Worm (Caenorhabditis elegans): ENCODE data around the gene cest-9.1.

DNA sequence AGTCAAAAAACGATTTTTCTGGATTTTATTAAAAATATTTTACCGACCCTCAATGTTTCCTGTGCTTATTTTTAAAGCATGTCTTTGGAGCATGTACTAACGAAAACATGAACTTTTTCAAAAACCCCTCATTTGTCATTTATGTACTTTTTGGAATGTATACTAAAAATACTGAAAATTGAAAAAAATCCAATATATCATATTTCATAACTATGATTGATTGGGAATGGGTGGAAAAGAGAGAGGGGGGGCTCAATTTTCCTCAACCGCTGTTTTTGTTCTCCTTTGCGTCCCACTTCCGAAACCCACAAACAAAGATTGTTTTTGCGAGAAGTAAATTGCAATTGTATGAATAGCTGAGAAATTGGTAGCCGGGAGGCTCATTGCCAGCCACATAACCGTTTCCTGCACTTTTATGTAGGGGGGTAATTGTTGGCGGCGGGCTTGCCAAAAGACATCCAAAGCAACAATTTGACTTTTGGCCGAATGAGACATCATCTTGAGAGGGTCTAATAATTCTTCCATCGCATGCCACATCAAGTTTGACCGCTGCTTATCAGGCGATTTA, 46.1 kb upstream of the cest-9.1 start:
- no peak for TF ChIP-seq ztf-29 (GFP tag; IDR thresholded peaks at IDR 0.05)
- no peak for TF ChIP-seq klf-2 (GFP tag; conservative IDR thresholded peaks at IDR 0.05)
- TF ChIP-seq cog-1 (tag; optimal IDR thresholded peaks at IDR 0.05) = no peak
- no peak for TF ChIP-seq ref-1 (GFP tag; conservative IDR thresholded peaks at IDR 0.05)
- TF ChIP-seq med-1 (GFP tag; optimal IDR thresholded peaks at IDR 0.05; ENCODE audit: insufficient read depth) = no peak
